Worm (Caenorhabditis elegans): ENCODE data around the gene F23H12.3.

DNA sequence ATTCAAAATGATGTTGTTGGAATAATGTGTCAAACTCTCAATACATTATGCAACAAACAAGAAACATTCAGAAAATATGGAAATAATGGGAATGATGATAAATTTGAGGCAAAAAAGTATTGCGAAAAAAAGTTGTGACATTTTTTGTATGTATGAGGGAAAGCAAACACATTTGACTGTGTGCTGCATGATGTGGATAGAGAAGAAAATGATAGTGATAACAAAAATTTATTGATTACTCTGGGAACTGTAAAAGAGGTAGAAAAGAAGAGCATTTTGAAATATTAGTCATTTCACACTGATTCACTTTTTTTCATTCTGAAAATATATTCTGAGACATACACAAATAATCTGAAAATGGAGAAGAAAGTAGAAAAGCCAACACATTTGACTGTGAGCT lies 2.9 kb downstream of the F23H12.3 start:
- TF ChIP-seq ets-7 (tag; optimal IDR thresholded peaks at IDR 0.05) (no peak), hnd-1 (tag; optimal IDR thresholded peaks at IDR 0.05) (no peak), tbx-11 (GFP tag; IDR thresholded peaks at IDR 0.05) (no peak), sea-1 (GFP tag; conservative IDR thresholded peaks at IDR 0.05) (no peak), ceh-36 (tag; optimal IDR thresholded peaks at IDR 0.05) (no peak), F13C5.2 (tag; optimal IDR thresholded peaks at IDR 0.05) (no peak), hmg-4 (GFP tag; optimal IDR thresholded peaks at IDR 0.05) (no peak), scrt-1 (GFP tag; IDR thresholded peaks at IDR 0.05) (no peak), flt-1 (GFP tag; IDR thresholded peaks at IDR 0.05) (no peak), aly-1 (tag; optimal IDR thresholded peaks at IDR 0.05) (no peak), ama-1 (optimal IDR thresholded peaks at IDR 0.05) (no peak)
